Worm (Caenorhabditis elegans) whole organism, young adult: ENCODE measurements around the gene swan-2.

Source experiments
- C06A6.2 ChIP-seq: fragments of 200-800 bp; sonication (Bioruptor generic); conservative IDR thresholded peaks from 2 replicates; pipeline ENCODE4 v1.3.6; 2022; ENCODE audit warnings: missing genetic modification characterization, missing compliant biosample characterization
- F23B12.7 ChIP-seq: sonication (generic microtip); optimal IDR thresholded peaks from 2 replicates; lab custom pipeline; 2017; ENCODE audit warnings: missing genetic modification characterization, mild to moderate bottlenecking, missing compliant biosample characterization, antibody characterized with exemption, moderate library complexity; ENCODE audit not compliant: insufficient read depth
- F37B4.10 ChIP-seq: fragments of 200-800 bp; sonication (Bioruptor generic); IDR thresholded peaks from 2 replicates; pipeline ENCODE4 v1.3.6; 2022; ENCODE audit warnings: missing genetic modification characterization, missing compliant biosample characterization
- F49E8.2 ChIP-seq: sonication (generic microtip); optimal IDR thresholded peaks from 3 replicates; lab custom pipeline; 2017; ENCODE audit warnings: missing genetic modification characterization, mild to moderate bottlenecking, missing compliant biosample characterization, antibody characterized with exemption, moderate library complexity; ENCODE audit not compliant: insufficient read depth
- F57A8.1 ChIP-seq: fragments of 200-800 bp; sonication (Bioruptor generic); optimal IDR thresholded peaks from 2 replicates; lab custom pipeline; 2018; ENCODE audit warnings: mild to moderate bottlenecking, missing genetic modification characterization, moderate library complexity, missing compliant biosample characterization
- cebp-1 ChIP-seq, 2 experiments: fragments of 200-800 bp in 1 of 2; sonication (Bioruptor generic) in 1 of 2; sonication (generic microtip) in 1 of 2; IDR thresholded peaks in 1 of 2; optimal IDR thresholded peaks in 1 of 2; 2 replicates each; pipeline versions ENCODE4 v1.3.6 to Lab custom; 2017 to 2022; ENCODE audit warnings: missing compliant biosample characterization in 2 of 2, missing genetic modification characterization in 2 of 2, mild to moderate bottlenecking in 1 of 2, missing genetic modification reagents in 1 of 2, moderate library complexity in 1 of 2
- ceh-40 ChIP-seq: fragments of 200-800 bp; sonication (Bioruptor generic); IDR thresholded peaks from 2 replicates; pipeline ENCODE4 v1.3.6; 2022; ENCODE audit warnings: missing genetic modification characterization, missing compliant biosample characterization
- ceh-79 ChIP-seq: sonication (generic microtip); optimal IDR thresholded peaks from 2 replicates; lab custom pipeline; 2017; ENCODE audit warnings: mild to moderate bottlenecking, missing genetic modification characterization, missing compliant biosample characterization
- nhr-80 ChIP-seq: sonication (generic microtip); optimal IDR thresholded peaks from 2 replicates; lab custom pipeline; 2016; ENCODE audit warnings: missing genetic modification characterization, missing compliant biosample characterization
- pbrm-1 ChIP-seq: fragments of 200-800 bp; sonication (Bioruptor generic); IDR thresholded peaks from 2 replicates; pipeline ENCODE4 v1.3.6; 2022; ENCODE audit warnings: missing genetic modification reagents, missing genetic modification characterization, missing compliant biosample characterization
- unc-62 ChIP-seq: fragments of 150-350 bp; optimal IDR thresholded peaks from 2 replicates; lab custom pipeline; 2014; ENCODE audit warnings: missing biosample characterization, missing genetic modification reagents, missing genetic modification characterization

DNA sequence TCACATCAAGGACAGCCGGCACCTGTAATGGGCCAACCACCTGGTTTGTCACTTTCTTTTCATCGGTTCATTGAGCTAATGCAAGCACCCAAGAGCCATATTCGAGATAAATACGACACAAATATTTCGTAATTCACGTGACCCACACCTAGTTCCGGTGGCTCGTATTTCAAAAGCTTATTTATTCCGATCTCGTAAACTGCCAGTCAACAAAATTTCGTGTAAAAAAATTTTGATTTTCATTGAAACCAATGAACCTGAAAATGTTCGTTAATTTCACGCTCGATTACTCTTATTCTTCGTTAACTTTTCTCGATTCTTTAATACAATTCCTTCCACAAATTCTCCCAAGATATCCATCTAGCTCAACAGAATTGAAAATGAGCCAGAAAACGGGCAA is 14.0 kb downstream of the swan-2 start:
- TF ChIP-seq F49E8.2 (no peak), unc-62 (GFP tag; lab: Kevin White, UChicago) (no peak), cebp-1 (GFP tag; IDR thresholded peaks at IDR 0.05; lab: Robert Waterston, UW) (no peak), cebp-1 (tag; optimal IDR thresholded peaks at IDR 0.05; lab: Kevin White, UChicago) (peak; percentile 57), F37B4.10 (GFP tag; lab: Robert Waterston, UW) (no peak), C06A6.2 (GFP tag; lab: Robert Waterston, UW) (no peak), F57A8.1 (GFP tag; lab: Kevin White, UChicago) (no peak), F23B12.7 (no peak), pbrm-1 (GFP tag; lab: Robert Waterston, UW) (no peak), ceh-40 (GFP tag; lab: Robert Waterston, UW) (no peak), nhr-80 (no peak), ceh-79 (tag; lab: Kevin White, UChicago) (no peak)
